Fruit fly (Drosophila melanogaster) whole organism, embryonic: ENCODE results near the gene dnc.

ENCODE experiments used
- Asciz ChIP-seq: fragments of 200-800 bp; sonication (Bioruptor generic); optimal IDR thresholded peaks from 2 replicates; lab custom pipeline; 2017; ENCODE audit warnings: missing biosample characterization, mild to moderate bottlenecking, missing genetic modification characterization, missing genetic modification reagents
- B-H2 ChIP-seq: fragments of 200-800 bp; sonication (Bioruptor generic); optimal IDR thresholded peaks from 2 replicates; lab custom pipeline; 2018; ENCODE audit warnings: missing biosample characterization, mild to moderate bottlenecking, missing genetic modification characterization
- Bdp1 ChIP-seq: fragments of 200-800 bp; sonication (Bioruptor generic); optimal IDR thresholded peaks from 3 replicates; lab custom pipeline; 2016; ENCODE audit warnings: missing biosample characterization, missing genetic modification characterization
- Bgb ChIP-seq: fragments of 200-800 bp; sonication (Bioruptor generic); IDR thresholded peaks from 2 replicates; pipeline ENCODE4 v1.3.6; 2022; ENCODE audit warnings: missing biosample characterization, missing genetic modification characterization; ENCODE audit not compliant: partially characterized antibody
- CG12219 ChIP-seq: fragments of 200-800 bp; sonication (Bioruptor generic); optimal IDR thresholded peaks from 3 replicates; lab custom pipeline; 2018; ENCODE audit warnings: missing biosample characterization, mild to moderate bottlenecking, missing genetic modification characterization
- CG12769 ChIP-seq: fragments of 200-800 bp; sonication (Bioruptor generic); optimal IDR thresholded peaks from 2 replicates; lab custom pipeline; 2019; ENCODE audit warnings: missing biosample characterization, mild to moderate bottlenecking, missing genetic modification characterization, moderate library complexity
- CG12942 ChIP-seq: fragments of 200-800 bp; sonication (Bioruptor generic); optimal IDR thresholded peaks from 3 replicates; lab custom pipeline; 2016; ENCODE audit warnings: missing biosample characterization, missing genetic modification characterization
- CG14014 ChIP-seq: fragments of 200-800 bp; sonication (Bioruptor generic); IDR thresholded peaks from 2 replicates; pipeline ENCODE4 v1.3.6; 2022; ENCODE audit warnings: missing biosample characterization, missing genetic modification characterization
- CG15696 ChIP-seq: fragments of 200-800 bp; sonication (Bioruptor generic); optimal IDR thresholded peaks from 2 replicates; lab custom pipeline; 2019; ENCODE audit warnings: missing biosample characterization, mild to moderate bottlenecking, missing genetic modification characterization, moderate library complexity
- CG17359 ChIP-seq: fragments of 200-800 bp; sonication (Bioruptor generic); optimal IDR thresholded peaks from 3 replicates; lab custom pipeline; 2018; ENCODE audit warnings: missing biosample characterization, mild to moderate bottlenecking, missing genetic modification characterization, moderate library complexity
- CG18262 ChIP-seq: fragments of 200-800 bp; optimal IDR thresholded peaks from 3 replicates; lab custom pipeline; 2019; ENCODE audit warnings: missing biosample characterization, mild to moderate bottlenecking, missing genetic modification characterization, moderate library complexity
- CG18764 ChIP-seq: fragments of 200-800 bp; sonication (Bioruptor generic); optimal IDR thresholded peaks from 3 replicates; lab custom pipeline; 2016; ENCODE audit warnings: missing biosample characterization, missing genetic modification characterization
- CG2712 ChIP-seq: fragments of 200-800 bp; optimal IDR thresholded peaks from 3 replicates; lab custom pipeline; 2019; ENCODE audit warnings: missing biosample characterization, mild to moderate bottlenecking, missing genetic modification characterization, moderate library complexity
- CG31224 ChIP-seq: fragments of 200-800 bp; sonication (Bioruptor generic); IDR thresholded peaks from 2 replicates; pipeline ENCODE4 v1.3.6; 2022; ENCODE audit warnings: missing biosample characterization, missing genetic modification characterization
- CG3281 ChIP-seq: fragments of 200-800 bp; sonication (Bioruptor generic); optimal IDR thresholded peaks from 3 replicates; lab custom pipeline; 2017; ENCODE audit warnings: missing biosample characterization, mild to moderate bottlenecking, missing genetic modification characterization
- CG34376 ChIP-seq: fragments of 200-800 bp; sonication (Bioruptor generic); optimal IDR thresholded peaks from 2 replicates; lab custom pipeline; 2018; ENCODE audit warnings: missing biosample characterization, mild to moderate bottlenecking, missing genetic modification characterization
- CG6654 ChIP-seq: fragments of 200-800 bp; sonication (Bioruptor generic); optimal IDR thresholded peaks from 2 replicates; lab custom pipeline; 2017; ENCODE audit warnings: missing biosample characterization, mild to moderate bottlenecking, missing genetic modification characterization
- CG8359 ChIP-seq: fragments of 200-800 bp; sonication (Bioruptor generic); optimal IDR thresholded peaks from 2 replicates; lab custom pipeline; 2017; ENCODE audit warnings: missing biosample characterization, mild to moderate bottlenecking, missing genetic modification characterization, borderline replicate concordance
- CG9797 ChIP-seq: fragments of 200-800 bp; sonication (Bioruptor generic); optimal IDR thresholded peaks from 3 replicates; lab custom pipeline; 2018; ENCODE audit warnings: missing biosample characterization, mild to moderate bottlenecking, missing genetic modification characterization
- CrebB ChIP-seq: fragments of 200-800 bp; sonication (Bioruptor generic); optimal IDR thresholded peaks from 3 replicates; lab custom pipeline; 2018; ENCODE audit warnings: missing biosample characterization, mild to moderate bottlenecking, missing genetic modification characterization
- Deaf1 ChIP-seq: fragments of 200-800 bp; optimal IDR thresholded peaks from 3 replicates; lab custom pipeline; 2019; ENCODE audit warnings: missing biosample characterization, mild to moderate bottlenecking, missing genetic modification characterization, moderate library complexity
- Dfd ChIP-seq, 2 experiments: fragments of >200 bp; optimal IDR thresholded peaks; 2 replicates each; lab custom pipeline; 2017; ENCODE audit warnings: missing biosample characterization in 2 of 2, missing genetic modification characterization in 2 of 2
- H2.0 ChIP-seq: fragments of 200-800 bp; sonication (Bioruptor generic); IDR thresholded peaks from 2 replicates; pipeline ENCODE4 v1.3.6; 2022; ENCODE audit warnings: missing biosample characterization, missing genetic modification characterization
- Hr78 ChIP-seq, 2 experiments: fragments of 200-800 bp in 1 of 2; fragments of >200 bp in 1 of 2; sonication (Bioruptor generic) in 1 of 2; optimal IDR thresholded peaks; 2 replicates each; lab custom pipeline; 2017 to 2019; ENCODE audit warnings: missing biosample characterization in 2 of 2, missing genetic modification characterization in 2 of 2, mild to moderate bottlenecking in 1 of 2, moderate library complexity in 1 of 2
- Lim3 ChIP-seq: fragments of 200-800 bp; sonication (Bioruptor generic); IDR thresholded peaks from 2 replicates; pipeline ENCODE4 v1.3.6; 2022; ENCODE audit warnings: missing biosample characterization, missing genetic modification characterization
- Mrtf ChIP-seq: fragments of 200-800 bp; sonication (Bioruptor generic); IDR thresholded peaks from 3 replicates; pipeline ENCODE4 v1.3.6; 2022; ENCODE audit warnings: missing biosample characterization, missing genetic modification characterization
- Nf-YB ChIP-seq: fragments of 200-800 bp; sonication (Bioruptor generic); optimal IDR thresholded peaks from 3 replicates; lab custom pipeline; 2019; ENCODE audit warnings: missing biosample characterization, mild to moderate bottlenecking, missing genetic modification characterization, moderate library complexity
- Optix ChIP-seq: fragments of 200-800 bp; sonication (Bioruptor generic); IDR thresholded peaks from 3 replicates; pipeline ENCODE4 v1.3.6; 2022; ENCODE audit warnings: missing biosample characterization, missing genetic modification characterization
- Sin3A ChIP-seq: fragments of >200 bp; optimal IDR thresholded peaks from 2 replicates; lab custom pipeline; 2018
- Spps ChIP-seq: fragments of 200-800 bp; sonication (Bioruptor generic); optimal IDR thresholded peaks from 2 replicates; lab custom pipeline; 2018; ENCODE audit warnings: missing biosample characterization, mild to moderate bottlenecking, missing genetic modification characterization
- Taf1 ChIP-seq: fragments of 200-800 bp; sonication (Bioruptor generic); IDR thresholded peaks from 2 replicates; pipeline ENCODE4 v1.3.6; 2022; ENCODE audit warnings: missing biosample characterization, missing genetic modification characterization
- Vsx1 ChIP-seq: fragments of 200-800 bp; sonication (Bioruptor generic); optimal IDR thresholded peaks from 2 replicates; lab custom pipeline; 2017; ENCODE audit warnings: missing biosample characterization, mild to moderate bottlenecking, missing genetic modification characterization, missing genetic modification reagents
- amos ChIP-seq: fragments of 200-800 bp; sonication (Bioruptor generic); IDR thresholded peaks from 2 replicates; pipeline ENCODE4 v1.3.6; 2022; ENCODE audit warnings: missing biosample characterization, missing genetic modification characterization; ENCODE audit not compliant: partially characterized antibody
- ems ChIP-seq: fragments of 200-800 bp; sonication (Bioruptor generic); optimal IDR thresholded peaks from 3 replicates; lab custom pipeline; 2016; ENCODE audit warnings: missing biosample characterization, missing genetic modification characterization
- eyg ChIP-seq: fragments of 200-800 bp; sonication (Bioruptor generic); optimal IDR thresholded peaks from 3 replicates; lab custom pipeline; 2016; ENCODE audit warnings: missing biosample characterization, missing genetic modification characterization
- fd102C ChIP-seq: fragments of 200-800 bp; sonication (Bioruptor generic); optimal IDR thresholded peaks from 2 replicates; lab custom pipeline; 2018; ENCODE audit warnings: missing biosample characterization, mild to moderate bottlenecking, missing genetic modification characterization, moderate library complexity
- fru ChIP-seq: fragments of >200 bp; optimal IDR thresholded peaks from 2 replicates; lab custom pipeline; 2017
- gfzf ChIP-seq: fragments of 200-800 bp; sonication (Bioruptor generic); optimal IDR thresholded peaks from 2 replicates; lab custom pipeline; 2016; ENCODE audit warnings: missing biosample characterization, mild to moderate bottlenecking, missing genetic modification characterization, moderate library complexity
- jigr1 ChIP-seq: fragments of 200-800 bp; sonication (Bioruptor generic); IDR thresholded peaks from 3 replicates; pipeline ENCODE4 v1.3.6; 2022; ENCODE audit warnings: missing biosample characterization, missing genetic modification characterization
- kni ChIP-seq: fragments of 200-800 bp; sonication (Bioruptor generic); optimal IDR thresholded peaks from 3 replicates; lab custom pipeline; 2017; ENCODE audit warnings: mild to moderate bottlenecking, missing biosample characterization, missing genetic modification reagents, missing genetic modification characterization
- lilli ChIP-seq: fragments of 200-800 bp; sonication (Bioruptor generic); optimal IDR thresholded peaks from 3 replicates; lab custom pipeline; 2016; ENCODE audit warnings: missing biosample characterization, missing genetic modification characterization
- org-1 ChIP-seq: fragments of 200-800 bp; sonication (Bioruptor generic); optimal IDR thresholded peaks from 2 replicates; lab custom pipeline; 2017; ENCODE audit warnings: missing biosample characterization, missing genetic modification characterization
- shn ChIP-seq: fragments of 200-800 bp; sonication (Bioruptor generic); optimal IDR thresholded peaks from 3 replicates; lab custom pipeline; 2016; ENCODE audit warnings: missing biosample characterization, missing genetic modification characterization
- sisA ChIP-seq: fragments of 200-800 bp; sonication (Bioruptor generic); IDR thresholded peaks from 2 replicates; pipeline ENCODE4 v1.3.6; 2022; ENCODE audit warnings: missing biosample characterization, missing genetic modification characterization
- slbo ChIP-seq: fragments of 200-800 bp; sonication (Bioruptor generic); IDR thresholded peaks from 2 replicates; pipeline ENCODE4 v1.3.6; 2022; ENCODE audit warnings: missing biosample characterization, missing genetic modification characterization
- sqz ChIP-seq: fragments of 200-800 bp; sonication (Bioruptor generic); optimal IDR thresholded peaks from 3 replicates; lab custom pipeline; 2018; ENCODE audit warnings: missing biosample characterization, mild to moderate bottlenecking, missing genetic modification characterization
- tgo ChIP-seq: fragments of 200-800 bp; sonication (Bioruptor generic); IDR thresholded peaks from 3 replicates; pipeline ENCODE4 v1.3.6; 2022; ENCODE audit warnings: missing biosample characterization, missing genetic modification characterization
- wek ChIP-seq: fragments of 200-800 bp; sonication (Bioruptor generic); optimal IDR thresholded peaks from 3 replicates; lab custom pipeline; 2018; ENCODE audit warnings: missing biosample characterization, mild to moderate bottlenecking, missing genetic modification characterization, moderate library complexity
- zfh2 ChIP-seq: fragments of 200-800 bp; sonication (Bioruptor generic); optimal IDR thresholded peaks from 2 replicates; lab custom pipeline; 2016; ENCODE audit warnings: missing biosample characterization, missing genetic modification characterization

dnc gene

dm6 chrX:3205887-3206794, 29.9 kb downstream of the dnc start (continued):
- TF ChIP-seq zfh2 (peak; percentile 50), kni (GFP tag; lab: Kevin White, UChicago) (no peak), sqz (peak; percentile 55), gfzf (GFP tag; lab: Kevin White, UChicago) (no peak), eyg (peak; percentile 10), jigr1 (GFP tag; lab: Robert Waterston, UW) (no peak; the same call in 2 of the 3 replicates), CG3281 (peak; percentile 65), Asciz (peak; percentile 25), B-H2 (peak; percentile 20), wek (GFP tag; lab: Kevin White, UChicago) (peak; percentile 17), Hr78 (GFP tag; optimal IDR thresholded peaks at IDR 0.05; lab: Kevin White, UChicago) (no peak), CG14014 (GFP tag; lab: Robert Waterston, UW) (peak; percentile 78), tgo (GFP tag; lab: Robert Waterston, UW) (peak; percentile 61), Optix (GFP tag; lab: Robert Waterston, UW) (peak; percentile 72), lilli (GFP tag; lab: Kevin White, UChicago) (peak; percentile 74), Bdp1 (GFP tag; lab: Kevin White, UChicago) (peak; percentile 10), Dfd (GFP tag; optimal IDR thresholded peaks at IDR 0.05; lab: Kevin White, UChicago) (no peak), Deaf1 (peak; percentile 26), CG15696 (no peak), H2.0 (GFP tag; lab: Robert Waterston, UW) (peak; percentile 51), ems (peak; percentile 65), Mrtf (peak; percentile 63; the same call in 2 of the 3 replicates), amos (no peak), Bgb (no peak), CG31224 (GFP tag; lab: Robert Waterston, UW) (peak; percentile 20; the same call in 1 of the 2 replicates), CG18262 (tag; lab: Kevin White, UChicago) (peak; percentile 11), Taf1 (GFP tag; lab: Robert Waterston, UW) (peak; percentile 52), org-1 (GFP tag; lab: Kevin White, UChicago) (peak; percentile 40), Vsx1 (GFP tag; lab: Kevin White, UChicago) (no peak), CG8359 (GFP tag; lab: Kevin White, UChicago) (no peak), CrebB (tag; lab: Kevin White, UChicago) (peak; percentile 32), Lim3 (GFP tag; lab: Robert Waterston, UW) (no peak), Sin3A (no peak), fd102C (GFP tag; lab: Kevin White, UChicago) (no peak), CG12942 (GFP tag; lab: Kevin White, UChicago) (peak; percentile 39), Nf-YB (GFP tag; lab: Kevin White, UChicago) (no peak), Spps (tag; lab: Kevin White, UChicago) (no peak), CG6654 (GFP tag; lab: Kevin White, UChicago) (peak; percentile 17), fru (lab: Kevin White, UChicago) (no peak), CG12769 (tag; lab: Kevin White, UChicago) (peak; percentile 41), sisA (GFP tag; lab: Robert Waterston, UW) (peak; percentile 43), CG12219 (GFP tag; lab: Kevin White, UChicago) (peak; percentile 62), CG9797 (GFP tag; lab: Kevin White, UChicago) (no peak), CG18764 (GFP tag; lab: Kevin White, UChicago) (peak; percentile 17), CG2712 (peak; percentile 22), slbo (peak; percentile 77), shn (GFP tag; lab: Kevin White, UChicago) (peak; percentile 61), CG34376 (peak; percentile 41), CG17359 (tag; lab: Kevin White, UChicago) (peak; percentile 75)
